Fruit fly (Drosophila melanogaster) whole organism, wandering third instar larva: ENCODE measurements around the gene CG18231.

Source experiments
- Abd-B ChIP-seq: fragments of >200 bp; optimal IDR thresholded peaks from 2 replicates; lab custom pipeline; 2017; ENCODE audit warnings: missing biosample characterization, missing genetic modification characterization
- CG32264 ChIP-seq: fragments of 200-800 bp; sonication (Bioruptor generic); optimal IDR thresholded peaks from 2 replicates; lab custom pipeline; 2016; ENCODE audit warnings: missing biosample characterization, missing genetic modification characterization
- CG9705 ChIP-seq: fragments of 200-800 bp; sonication (Bioruptor generic); optimal IDR thresholded peaks from 2 replicates; lab custom pipeline; 2018; ENCODE audit warnings: missing biosample characterization, mild to moderate bottlenecking, missing genetic modification characterization
- CrebA ChIP-seq: fragments of 200-800 bp; sonication (Bioruptor generic); optimal IDR thresholded peaks from 2 replicates; lab custom pipeline; 2016; ENCODE audit warnings: missing biosample characterization, mild to moderate bottlenecking, missing genetic modification characterization, borderline replicate concordance
- Dfd ChIP-seq: fragments of >200 bp; optimal IDR thresholded peaks from 2 replicates; lab custom pipeline; 2017; ENCODE audit warnings: missing biosample characterization, missing genetic modification characterization
- Dif ChIP-seq: fragments of 200-275, 200-300 bp; sonication (Bioruptor generic); optimal IDR thresholded peaks from 2 replicates; lab custom pipeline; 2018; ENCODE audit warnings: missing biosample characterization, missing genetic modification characterization; ENCODE audit not compliant: partially characterized antibody
- GATAd ChIP-seq: sonication (Bioruptor generic); optimal IDR thresholded peaks from 2 replicates; lab custom pipeline; 2016; ENCODE audit warnings: missing biosample characterization, missing genetic modification characterization
- HLH106 ChIP-seq: fragments of 200-800 bp; optimal IDR thresholded peaks from 3 replicates; lab custom pipeline; 2019; ENCODE audit warnings: missing biosample characterization, mild to moderate bottlenecking, missing genetic modification characterization, moderate library complexity
- Hnf4 ChIP-seq: fragments of 200-800 bp; sonication (Bioruptor generic); optimal IDR thresholded peaks from 2 replicates; lab custom pipeline; 2016; ENCODE audit warnings: missing biosample characterization, mild to moderate bottlenecking, missing genetic modification characterization
- Hr78 ChIP-seq: fragments of >200 bp; optimal IDR thresholded peaks from 2 replicates; lab custom pipeline; 2017; ENCODE audit warnings: missing biosample characterization, missing genetic modification characterization
- Hr83 ChIP-seq: fragments of 200-300 bp; sonication (Bioruptor generic); optimal IDR thresholded peaks from 2 replicates; lab custom pipeline; 2016; ENCODE audit warnings: missing biosample characterization, mild to moderate bottlenecking, missing genetic modification characterization, moderate library complexity; ENCODE audit not compliant: poor library complexity, severe bottlenecking
- Jra ChIP-seq: sonication (Bioruptor generic); optimal IDR thresholded peaks from 2 replicates; lab custom pipeline; 2016; ENCODE audit warnings: missing biosample characterization, missing genetic modification characterization
- Mio ChIP-seq: sonication (Bioruptor generic); optimal IDR thresholded peaks from 2 replicates; lab custom pipeline; 2016; ENCODE audit warnings: missing biosample characterization, missing genetic modification characterization
- Myc ChIP-seq: fragments of >200 bp; optimal IDR thresholded peaks from 2 replicates; lab custom pipeline; 2017
- N ChIP-seq: fragments of >200 bp; optimal IDR thresholded peaks from 2 replicates; lab custom pipeline; 2018; ENCODE audit warnings: missing biosample characterization, missing external identifiers, missing genetic modification characterization
- OdsH ChIP-seq: fragments of 200-800 bp; sonication (Bioruptor generic); optimal IDR thresholded peaks from 2 replicates; lab custom pipeline; 2016; ENCODE audit warnings: missing biosample characterization, mild to moderate bottlenecking, missing genetic modification characterization
- Rel ChIP-seq, 2 experiments: fragments of 200-800 bp; sonication (Bioruptor generic) in 1 of 2; optimal IDR thresholded peaks; 2 replicates in 1 of 2; 3 replicates in 1 of 2; lab custom pipeline; 2016 to 2019; ENCODE audit warnings: mild to moderate bottlenecking in 2 of 2, missing biosample characterization in 2 of 2, missing genetic modification characterization in 2 of 2, moderate library complexity in 1 of 2
- Sp1 ChIP-seq: fragments of 200-800 bp; sonication (Bioruptor generic); optimal IDR thresholded peaks from 3 replicates; lab custom pipeline; 2019; ENCODE audit warnings: missing biosample characterization, mild to moderate bottlenecking, missing genetic modification characterization, moderate library complexity
- Vsx2 ChIP-seq: fragments of 200-300, 225-300 bp; sonication (Bioruptor generic); optimal IDR thresholded peaks from 2 replicates; lab custom pipeline; 2018; ENCODE audit warnings: missing biosample characterization, missing genetic modification characterization; ENCODE audit not compliant: partially characterized antibody
- br ChIP-seq: fragments of 200-800 bp; sonication (Bioruptor generic); optimal IDR thresholded peaks from 2 replicates; lab custom pipeline; 2016; ENCODE audit warnings: missing biosample characterization, missing genetic modification characterization
- brk ChIP-seq: fragments of 200-800 bp; sonication (Bioruptor generic); optimal IDR thresholded peaks from 2 replicates; lab custom pipeline; 2016; ENCODE audit warnings: missing biosample characterization, mild to moderate bottlenecking, missing genetic modification characterization
- dl ChIP-seq, 2 experiments: fragments of 175-275, 200-275 bp in 1 of 2; fragments of 200-275 bp in 1 of 2; sonication (Bioruptor generic); optimal IDR thresholded peaks; lab custom pipeline; 2018; ENCODE audit warnings: mild to moderate bottlenecking in 2 of 2, missing biosample characterization in 2 of 2, missing genetic modification characterization in 2 of 2, moderate library complexity in 2 of 2; ENCODE audit not compliant: partially characterized antibody in 2 of 2, insufficient read depth in 1 of 2
- dmrt93B ChIP-seq: fragments of 200-800 bp; sonication (Bioruptor generic); optimal IDR thresholded peaks from 2 replicates; lab custom pipeline; 2018; ENCODE audit warnings: missing biosample characterization, mild to moderate bottlenecking, missing genetic modification characterization
- dsf ChIP-seq: sonication (Bioruptor generic); optimal IDR thresholded peaks from 2 replicates; lab custom pipeline; 2016; ENCODE audit warnings: missing biosample characterization, missing genetic modification characterization, borderline replicate concordance
- ey ChIP-seq: fragments of 200-800 bp; sonication (Bioruptor generic); optimal IDR thresholded peaks from 2 replicates; lab custom pipeline; 2016; ENCODE audit warnings: missing biosample characterization, missing genetic modification characterization
- foxo ChIP-seq, 2 experiments: fragments of 200-800 bp; sonication (Bioruptor generic); optimal IDR thresholded peaks; 2 replicates in 1 of 2; 3 replicates in 1 of 2; lab custom pipeline; 2016 to 2017; ENCODE audit warnings: missing biosample characterization in 2 of 2, missing genetic modification characterization in 2 of 2
- fru ChIP-seq: fragments of 200-800 bp; sonication (Bioruptor generic); optimal IDR thresholded peaks from 3 replicates; lab custom pipeline; 2016; ENCODE audit warnings: missing biosample characterization, mild to moderate bottlenecking, missing genetic modification characterization
- h ChIP-seq: fragments of 200-800 bp; sonication (Bioruptor generic); optimal IDR thresholded peaks from 3 replicates; lab custom pipeline; 2016; ENCODE audit warnings: missing biosample characterization, mild to moderate bottlenecking, missing genetic modification characterization
- jim ChIP-seq: fragments of 175-275, 200-325 bp; sonication (Bioruptor generic); optimal IDR thresholded peaks from 2 replicates; lab custom pipeline; 2016; ENCODE audit warnings: missing biosample characterization, mild to moderate bottlenecking, missing genetic modification characterization
- lola ChIP-seq: fragments of >200 bp; optimal IDR thresholded peaks from 2 replicates; lab custom pipeline; 2017; ENCODE audit warnings: missing biosample characterization, missing genetic modification characterization
- pan ChIP-seq: fragments of >200 bp; optimal IDR thresholded peaks from 2 replicates; lab custom pipeline; 2017
- psq ChIP-seq: fragments of 200-800 bp; sonication (Bioruptor generic); optimal IDR thresholded peaks from 3 replicates; lab custom pipeline; 2017; ENCODE audit warnings: missing biosample characterization, mild to moderate bottlenecking, missing genetic modification characterization, moderate library complexity
- rgr ChIP-seq: fragments of 200-800 bp; sonication (Bioruptor generic); optimal IDR thresholded peaks from 3 replicates; lab custom pipeline; 2016; ENCODE audit warnings: missing biosample characterization, mild to moderate bottlenecking, missing genetic modification characterization
- sage ChIP-seq: fragments of 200-800 bp; sonication (Bioruptor generic); optimal IDR thresholded peaks from 2 replicates; lab custom pipeline; 2016; ENCODE audit warnings: missing biosample characterization, mild to moderate bottlenecking, missing genetic modification characterization
- sv ChIP-seq: fragments of 200-800 bp; sonication (Bioruptor generic); optimal IDR thresholded peaks from 3 replicates; lab custom pipeline; 2016; ENCODE audit warnings: missing biosample characterization, missing genetic modification characterization
- tai ChIP-seq: sonication (Bioruptor generic); optimal IDR thresholded peaks from 2 replicates; lab custom pipeline; 2016; ENCODE audit warnings: missing biosample characterization, missing genetic modification characterization
- usp ChIP-seq: fragments of >200 bp; optimal IDR thresholded peaks from 2 replicates; lab custom pipeline; 2017; ENCODE audit warnings: missing biosample characterization, missing genetic modification characterization
- woc ChIP-seq: sonication (Bioruptor generic); optimal IDR thresholded peaks from 2 replicates; lab custom pipeline; 2016; ENCODE audit warnings: missing biosample characterization, mild to moderate bottlenecking, missing genetic modification characterization

The CG18231 gene

DNA sequence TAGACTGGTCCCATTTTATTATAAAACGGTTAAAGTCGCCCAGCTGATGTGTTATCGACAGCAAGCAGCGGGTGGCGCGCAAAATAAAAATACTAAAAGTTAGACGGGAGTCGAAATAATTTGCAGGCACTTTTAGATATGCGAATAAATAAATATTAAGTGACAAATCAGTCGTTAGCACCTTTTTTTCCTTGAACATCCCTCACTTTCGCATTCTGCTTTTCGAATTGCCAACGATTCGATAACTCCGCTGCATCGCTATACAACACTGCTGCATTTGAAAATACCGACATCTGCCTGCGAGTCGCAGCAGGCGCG is 15.1 kb downstream of the CG18231 start, which contains the start of gene bora:
TSS of gene bora (plus strand) at position 271 of the 318 bp plus-strand sequence.
- TF ChIP-seq tai: peak; percentile 40
- no peak for TF ChIP-seq sv (GFP tag; lab: Kevin White, UChicago)
- peak in 1 of 2 experiments; percentile 25 for TF ChIP-seq foxo (GFP tag; optimal IDR thresholded peaks at IDR 0.05; lab: Kevin White, UChicago)

DNA sequence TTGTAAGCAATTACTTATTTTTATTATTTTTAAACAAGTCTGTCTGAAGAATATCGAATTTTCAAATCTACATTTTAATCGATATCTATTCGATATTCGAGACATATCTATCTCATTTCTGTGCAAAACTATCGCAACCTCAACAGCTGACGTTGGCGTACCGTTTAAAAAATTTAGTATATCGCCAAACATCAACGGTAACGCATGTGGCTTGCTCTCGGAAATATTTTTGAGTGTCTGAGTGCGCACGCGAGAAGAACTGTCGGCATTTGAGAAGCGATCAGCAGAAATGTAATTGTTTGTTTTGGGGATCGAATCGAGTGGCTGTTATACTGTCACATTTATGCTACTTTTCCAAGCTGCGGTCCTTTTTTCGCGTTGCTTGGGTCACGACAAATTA is 18.5 kb downstream of the CG18231 start, which contains the start of gene MYPT-75D:
TSS of gene MYPT-75D (plus strand) at position 174 of the 400 bp plus-strand sequence.
- TF ChIP-seq sage (GFP tag; lab: Kevin White, UChicago) (no peak), h (GFP tag; lab: Kevin White, UChicago) (no peak), Hr83 (GFP tag; lab: Kevin White, UChicago) (peak; percentile 75), tai (peak; percentile 16), psq (no peak), fru (GFP tag; lab: Kevin White, UChicago) (no peak), CrebA (GFP tag; lab: Kevin White, UChicago) (no peak), N (GFP tag; lab: Kevin White, UChicago) (no peak), OdsH (GFP tag; lab: Kevin White, UChicago) (no peak), CG32264 (GFP tag; lab: Kevin White, UChicago) (no peak), Dif (no peak), Vsx2 (no peak), foxo (GFP tag; optimal IDR thresholded peaks at IDR 0.05; lab: Kevin White, UChicago) (peak in 1 of 2 experiments; percentile 21), woc (GFP tag; lab: Kevin White, UChicago) (no peak), Hr78 (GFP tag; lab: Kevin White, UChicago) (no peak), Rel (GFP tag; optimal IDR thresholded peaks at IDR 0.05; lab: Kevin White, UChicago) (no peak), Rel (tag; optimal IDR thresholded peaks at IDR 0.05; lab: Kevin White, UChicago) (peak; percentile 22), br (GFP tag; lab: Kevin White, UChicago) (no peak), jim (GFP tag; lab: Kevin White, UChicago) (peak; percentile 18), rgr (peak; percentile 39), Mio (no peak), brk (no peak), Dfd (no peak), Hnf4 (GFP tag; lab: Kevin White, UChicago) (peak; percentile 65), ey (GFP tag; lab: Kevin White, UChicago) (no peak), lola (no peak), HLH106 (no peak), Myc (lab: Kevin White, UChicago) (no peak), CG9705 (GFP tag; lab: Kevin White, UChicago) (no peak), pan (lab: Kevin White, UChicago) (no peak), Jra (GFP tag; lab: Kevin White, UChicago) (no peak), sv (GFP tag; lab: Kevin White, UChicago) (no peak), dsf (GFP tag; lab: Kevin White, UChicago) (no peak), Sp1 (GFP tag; lab: Kevin White, UChicago) (peak; percentile 25), dl (GFP tag; optimal IDR thresholded peaks at IDR 0.05; lab: Kevin White, UChicago; ENCODE audit: insufficient read depth in 1 of 2, partially characterized antibody in 2 of 2) (peak in 1 of 2 experiments; percentile 27), GATAd (GFP tag; lab: Kevin White, UChicago) (no peak), Abd-B (no peak), usp (GFP tag; lab: Kevin White, UChicago) (no peak), dmrt93B (GFP tag; lab: Kevin White, UChicago) (no peak)

DNA sequence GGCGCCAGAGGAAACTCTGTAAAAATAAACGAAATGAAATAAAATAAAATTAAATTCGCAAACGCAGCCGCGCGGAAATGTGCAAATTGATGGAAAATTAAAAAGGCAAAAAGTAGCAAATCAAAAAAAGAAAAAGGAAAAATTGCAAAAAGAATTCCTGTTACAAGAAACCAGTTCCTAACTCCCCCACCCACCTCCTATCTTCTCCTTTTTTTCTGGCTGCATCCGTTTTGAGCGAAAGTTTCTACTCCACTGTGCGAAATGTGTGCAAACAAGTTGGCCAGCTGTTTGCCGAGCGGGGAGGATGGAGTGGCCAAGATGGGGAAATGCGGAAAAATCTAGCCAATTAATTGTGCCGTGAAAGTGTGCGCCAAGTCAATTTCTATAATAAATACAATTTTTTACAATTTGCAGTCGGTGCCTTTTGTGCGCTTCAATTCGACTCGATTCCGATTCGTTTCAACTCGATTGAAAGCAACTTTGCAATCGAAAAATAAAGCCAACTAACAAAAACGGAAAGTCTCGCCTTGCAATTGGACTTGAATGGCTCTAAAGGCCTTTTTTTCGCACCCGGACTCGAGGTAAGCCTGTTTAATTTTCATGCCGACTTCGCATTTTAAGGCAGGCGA is 19.3 kb downstream of the CG18231 start:
- TF ChIP-seq HLH106: peak; percentile 6
- TF ChIP-seq CG32264 (GFP tag; lab: Kevin White, UChicago): no peak
